Worm (Caenorhabditis elegans) whole organism, L1 larva: ENCODE data around the gene nhr-180.
A peak's percentile ranks its signal among the peaks of the same experiment; 100 is the strongest.

ENCODE experiments used
- blmp-1 ChIP-seq: fragments of 150-350 bp; optimal IDR thresholded peaks from 2 replicates; lab custom pipeline; 2014; ENCODE audit warnings: missing biosample characterization, missing genetic modification characterization
- ceh-90 ChIP-seq: sonication (generic microtip); optimal IDR thresholded peaks from 2 replicates; lab custom pipeline; 2016; ENCODE audit warnings: missing genetic modification characterization, missing compliant biosample characterization
- dpl-1 ChIP-seq, 3 experiments: fragments of 150-350 bp in 2 of 3; sonication (generic microtip) in 1 of 3; optimal IDR thresholded peaks; 2 replicates each; lab custom pipeline; 2014 to 2017; ENCODE audit warnings: missing biosample characterization in 3 of 3, missing genetic modification characterization in 3 of 3, missing genetic modification reagents in 3 of 3
- dsc-1 ChIP-seq: sonication (generic microtip); optimal IDR thresholded peaks from 2 replicates; lab custom pipeline; 2016; ENCODE audit warnings: mild to moderate bottlenecking, missing genetic modification characterization, missing compliant biosample characterization
- efl-1 ChIP-seq, 4 experiments: fragments of 150-350 bp; optimal IDR thresholded peaks in 3 of 4; peaks in 1 of 4; 1 replicate in 1 of 4; 2 replicates in 3 of 4; lab custom pipeline; 2014; ENCODE audit warnings: missing biosample characterization in 2 of 4, missing genetic modification characterization in 2 of 4, missing genetic modification reagents in 2 of 4
- elt-2 ChIP-seq: sonication (generic microtip); optimal IDR thresholded peaks from 2 replicates; lab custom pipeline; 2016; ENCODE audit warnings: missing genetic modification characterization, mild to moderate bottlenecking, inconsistent platforms, missing compliant biosample characterization, missing genetic modification reagents
- elt-3 ChIP-seq, 6 experiments: fragments of 150-350 bp in 1 of 6; sonication (generic microtip); optimal IDR thresholded peaks; 2 replicates each; lab custom pipeline; 2017 to 2018; ENCODE audit warnings: missing biosample characterization in 6 of 6, missing genetic modification characterization in 6 of 6, inconsistent platforms in 1 of 6
- ets-5 ChIP-seq: fragments of 200-800 bp; sonication (Bioruptor generic); IDR thresholded peaks from 2 replicates; pipeline ENCODE4 v1.3.6; 2022; ENCODE audit warnings: missing genetic modification characterization, missing compliant biosample characterization
- fkh-10 ChIP-seq: sonication (generic microtip); optimal IDR thresholded peaks from 2 replicates; lab custom pipeline; 2017; ENCODE audit warnings: missing biosample characterization, missing genetic modification reagents, missing genetic modification characterization
- fkh-4 ChIP-seq: sonication (generic microtip); optimal IDR thresholded peaks from 2 replicates; lab custom pipeline; 2016; ENCODE audit warnings: missing compliant biosample characterization, missing genetic modification characterization, borderline replicate concordance
- fkh-8 ChIP-seq: sonication (generic microtip); optimal IDR thresholded peaks from 2 replicates; lab custom pipeline; 2016; ENCODE audit warnings: mild to moderate bottlenecking, missing genetic modification characterization, missing compliant biosample characterization
- hlh-4 ChIP-seq: sonication (generic microtip); optimal IDR thresholded peaks from 2 replicates; lab custom pipeline; 2016; ENCODE audit warnings: mild to moderate bottlenecking, missing genetic modification characterization, missing compliant biosample characterization
- hpl-2 ChIP-seq: fragments of 150-350 bp; optimal IDR thresholded peaks from 2 replicates; lab custom pipeline; 2014; ENCODE audit warnings: missing biosample characterization, missing genetic modification reagents, missing genetic modification characterization
- isw-1 ChIP-seq: fragments of 200-800 bp; sonication (Bioruptor generic); IDR thresholded peaks from 2 replicates; pipeline ENCODE4 v1.3.6; 2022; ENCODE audit warnings: missing genetic modification characterization, missing compliant biosample characterization
- jun-1 ChIP-seq: fragments of 150-350 bp; optimal IDR thresholded peaks from 2 replicates; lab custom pipeline; 2014; ENCODE audit warnings: missing biosample characterization, missing genetic modification reagents, missing genetic modification characterization
- lin-13 ChIP-seq: fragments of 150-350 bp; optimal IDR thresholded peaks from 2 replicates; lab custom pipeline; 2014; ENCODE audit warnings: missing biosample characterization, missing genetic modification reagents, missing genetic modification characterization
- lin-35 ChIP-seq, 2 experiments: fragments of 150-350 bp; optimal IDR thresholded peaks; 2 replicates each; lab custom pipeline; 2014; ENCODE audit warnings: missing biosample characterization in 2 of 2, missing genetic modification characterization in 2 of 2, missing genetic modification reagents in 2 of 2
- lsy-2 ChIP-seq, 2 experiments: fragments of 150-350 bp; optimal IDR thresholded peaks; 2 replicates each; lab custom pipeline; 2014; ENCODE audit warnings: missing biosample characterization in 2 of 2, missing genetic modification characterization in 2 of 2
- mab-9 ChIP-seq: fragments of 200-800 bp; sonication (Bioruptor generic); IDR thresholded peaks from 2 replicates; pipeline ENCODE4 v1.3.6; 2022; ENCODE audit warnings: missing genetic modification reagents, missing genetic modification characterization, missing compliant biosample characterization
- mdl-1 ChIP-seq, 2 experiments: fragments of 150-350 bp; optimal IDR thresholded peaks; 2 replicates each; lab custom pipeline; 2014 to 2017; ENCODE audit warnings: missing biosample characterization in 2 of 2, missing genetic modification characterization in 2 of 2, inconsistent platforms in 1 of 2
- mef-2 ChIP-seq: fragments of 150-350 bp; optimal IDR thresholded peaks from 2 replicates; lab custom pipeline; 2014; ENCODE audit warnings: missing biosample characterization, missing genetic modification characterization
- mep-1 ChIP-seq: fragments of 150-350 bp; optimal IDR thresholded peaks from 2 replicates; lab custom pipeline; 2014; ENCODE audit warnings: missing biosample characterization, missing genetic modification characterization
- nhr-12 ChIP-seq: sonication (generic microtip); optimal IDR thresholded peaks from 2 replicates; lab custom pipeline; 2017; ENCODE audit warnings: missing biosample characterization, missing genetic modification characterization
- nhr-19 ChIP-seq: fragments of 200-800 bp; sonication (Bioruptor generic); conservative IDR thresholded peaks from 2 replicates; pipeline ENCODE4 v1.3.6; 2022; ENCODE audit warnings: missing genetic modification characterization, missing compliant biosample characterization
- nhr-20 ChIP-seq: sonication (generic microtip); optimal IDR thresholded peaks from 2 replicates; lab custom pipeline; 2016; ENCODE audit warnings: mild to moderate bottlenecking, missing genetic modification characterization, missing compliant biosample characterization
- nhr-76 ChIP-seq: sonication (generic microtip); optimal IDR thresholded peaks from 2 replicates; lab custom pipeline; 2017; ENCODE audit warnings: missing biosample characterization, missing genetic modification characterization
- nhr-77 ChIP-seq: fragments of 150-350 bp; optimal IDR thresholded peaks from 2 replicates; lab custom pipeline; 2014; ENCODE audit warnings: missing biosample characterization, missing genetic modification characterization
- nhr-85 ChIP-seq: sonication (generic microtip); peaks from one replicate; lab custom pipeline; 2016; ENCODE audit warnings: missing genetic modification characterization, inconsistent platforms, missing compliant biosample characterization
- pag-3 ChIP-seq: sonication (generic microtip); optimal IDR thresholded peaks from 2 replicates; lab custom pipeline; 2017; ENCODE audit warnings: missing genetic modification characterization, mild to moderate bottlenecking, missing compliant biosample characterization, antibody characterized with exemption, borderline replicate concordance; ENCODE audit not compliant: insufficient read depth
- pqm-1 ChIP-seq: sonication (generic microtip); optimal IDR thresholded peaks from 3 replicates; lab custom pipeline; 2017; ENCODE audit warnings: missing biosample characterization, missing genetic modification characterization
- rnt-1 ChIP-seq: sonication (generic microtip); optimal IDR thresholded peaks from 2 replicates; lab custom pipeline; 2016; ENCODE audit warnings: mild to moderate bottlenecking, missing genetic modification characterization, moderate library complexity, missing compliant biosample characterization
- skn-1 ChIP-seq: fragments of 150-350 bp; optimal IDR thresholded peaks from 2 replicates; lab custom pipeline; 2014; ENCODE audit warnings: missing biosample characterization, missing genetic modification characterization
- snu-23 ChIP-seq: sonication (generic microtip); optimal IDR thresholded peaks from 2 replicates; lab custom pipeline; 2016; ENCODE audit warnings: missing genetic modification characterization, missing compliant biosample characterization
- sptf-1 ChIP-seq: fragments of 150-350 bp; optimal IDR thresholded peaks from 2 replicates; lab custom pipeline; 2014; ENCODE audit warnings: missing biosample characterization, missing genetic modification characterization
- swsn-7 ChIP-seq: sonication (generic microtip); optimal IDR thresholded peaks from 2 replicates; lab custom pipeline; 2016; ENCODE audit warnings: missing genetic modification characterization, missing compliant biosample characterization
- unc-130 ChIP-seq: fragments of 150-350 bp; optimal IDR thresholded peaks from 2 replicates; lab custom pipeline; 2017; ENCODE audit warnings: missing biosample characterization, missing genetic modification characterization, inconsistent platforms
- unc-98 ChIP-seq: fragments of 200-800 bp; sonication (Bioruptor generic); IDR thresholded peaks from 2 replicates; pipeline ENCODE4 v1.3.6; 2022; ENCODE audit warnings: missing genetic modification characterization, missing compliant biosample characterization
- vab-15 ChIP-seq: sonication (generic microtip); optimal IDR thresholded peaks from 2 replicates; lab custom pipeline; 2017; ENCODE audit warnings: missing genotype, mild to moderate bottlenecking, missing genetic modification characterization, missing compliant biosample characterization
- xbp-1 ChIP-seq: sonication (generic microtip); optimal IDR thresholded peaks from 2 replicates; lab custom pipeline; 2016; ENCODE audit warnings: missing genetic modification characterization, missing compliant biosample characterization
- zip-4 ChIP-seq: fragments of 200-800 bp; sonication (Bioruptor generic); optimal IDR thresholded peaks from 2 replicates; lab custom pipeline; 2018; ENCODE audit warnings: mild to moderate bottlenecking, missing genetic modification characterization, moderate library complexity, missing compliant biosample characterization
- ztf-11 ChIP-seq, 2 experiments: sonication (generic microtip); optimal IDR thresholded peaks; 2 replicates each; lab custom pipeline; 2016 to 2017; ENCODE audit warnings: missing genetic modification characterization in 2 of 2, missing biosample characterization in 1 of 2, missing compliant biosample characterization in 1 of 2
- ztf-4 ChIP-seq: fragments of 150-350 bp; optimal IDR thresholded peaks from 2 replicates; lab custom pipeline; 2014; ENCODE audit warnings: missing biosample characterization, missing genetic modification characterization

Gene nhr-180

DNA sequence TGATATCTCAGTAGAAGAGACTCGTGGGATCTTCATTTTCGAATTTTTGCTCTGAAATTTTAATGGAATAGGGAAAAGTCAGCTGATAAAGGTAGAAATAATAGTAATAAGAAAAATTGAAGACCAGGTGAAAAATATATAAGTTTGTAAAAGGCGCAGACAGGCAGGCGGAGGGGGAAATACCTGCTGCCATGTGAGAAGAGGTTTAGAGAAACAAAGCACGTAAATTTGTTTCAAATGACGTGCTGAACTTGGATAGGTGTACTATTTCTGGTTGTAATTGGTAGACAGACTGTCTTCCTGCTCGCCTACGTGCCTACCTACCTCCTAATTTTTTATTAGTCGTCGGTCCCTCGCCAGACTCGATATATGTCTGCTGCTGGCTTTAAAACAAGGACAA is at the start of gene nhr-180:
nhr-180 (minus strand) TSS at position 52 of the 400 bp plus-strand sequence.
- TF ChIP-seq fkh-8 (tag; lab: Kevin White, UChicago), result no peak
- no peak for TF ChIP-seq nhr-12 (tag; lab: Kevin White, UChicago)
- TF ChIP-seq rnt-1, result no peak
- peak; percentile 14 for TF ChIP-seq nhr-20 (tag; lab: Kevin White, UChicago)
- TF ChIP-seq lin-13 (GFP tag; lab: Kevin White, UChicago), result no peak
- no peak for TF ChIP-seq mep-1 (tag; lab: Kevin White, UChicago)
- no peak for TF ChIP-seq ztf-4
- no peak for TF ChIP-seq unc-130 (tag; lab: Kevin White, UChicago)
- no peak for TF ChIP-seq vab-15 (tag; lab: Kevin White, UChicago)
- no peak for TF ChIP-seq nhr-85 (tag; lab: Kevin White, UChicago)
- no peak for TF ChIP-seq mef-2 (tag; lab: Kevin White, UChicago)
- peak in 1 of 2 experiments; percentile 61 for TF ChIP-seq mdl-1 (tag; optimal IDR thresholded peaks at IDR 0.05; lab: Kevin White, UChicago)
- TF ChIP-seq fkh-4 (tag; lab: Kevin White, UChicago), result no peak
- TF ChIP-seq blmp-1 (tag; lab: Kevin White, UChicago), result peak; percentile 29
- no peak for TF ChIP-seq lsy-2 (tag; optimal IDR thresholded peaks at IDR 0.05; lab: Kevin White, UChicago)
- TF ChIP-seq elt-2, result peak; percentile 8
- no peak for TF ChIP-seq pqm-1 (tag; lab: Kevin White, UChicago)
- peak in 1 of 6 experiments; percentile 8 for TF ChIP-seq elt-3 (tag; optimal IDR thresholded peaks at IDR 0.05; lab: Kevin White, UChicago)
- TF ChIP-seq xbp-1 (tag; lab: Kevin White, UChicago), result peak; percentile 17
- peak; percentile 27 for TF ChIP-seq snu-23 (GFP tag; lab: Kevin White, UChicago)
- 0 out of 2 replicates have a peak, but pooled peaks have one; percentile 7 for TF ChIP-seq nhr-19
- no peak for TF ChIP-seq dsc-1
- no peak for TF ChIP-seq mab-9 (GFP tag; lab: Robert Waterston, UW)
- no peak for TF ChIP-seq dpl-1 (GFP tag; optimal IDR thresholded peaks at IDR 0.05; lab: Kevin White, UChicago)
- no peak for TF ChIP-seq jun-1
- TF ChIP-seq skn-1 (tag; lab: Kevin White, UChicago), result peak; percentile 0
- TF ChIP-seq lin-35 (GFP tag; optimal IDR thresholded peaks at IDR 0.05; lab: Kevin White, UChicago), result peak in 1 of 2 experiments; percentile 52
- TF ChIP-seq isw-1 (GFP tag; lab: Robert Waterston, UW), result no peak
- TF ChIP-seq, all 84 proteins: peak for 10

ce11 chrV:712882-713281 is 45.6 kb upstream of the nhr-180 start, which contains the start of gene cyp-33C11:
Gene cyp-33C11, minus strand, starts transcription at chrV:712982.
- TF ChIP-seq hpl-2 (no peak), sptf-1 (tag; lab: Kevin White, UChicago) (no peak), nhr-77 (tag; lab: Kevin White, UChicago) (no peak), hlh-4 (tag; lab: Kevin White, UChicago) (no peak), mab-9 (GFP tag; lab: Robert Waterston, UW) (no peak), ets-5 (GFP tag; lab: Robert Waterston, UW) (no peak), ceh-90 (tag; lab: Kevin White, UChicago) (no peak), swsn-7 (tag; lab: Kevin White, UChicago) (no peak), nhr-76 (no peak), zip-4 (no peak), fkh-10 (no peak), unc-98 (GFP tag; lab: Robert Waterston, UW) (no peak), efl-1 (optimal IDR thresholded peaks at IDR 0.05; lab: Kevin White, UChicago) (no peak), efl-1 (GFP tag; optimal IDR thresholded peaks at IDR 0.05 in 1 of 2; lab: Kevin White, UChicago) (no peak), nhr-19 (no peak), ztf-11 (tag; optimal IDR thresholded peaks at IDR 0.05; lab: Kevin White, UChicago) (no peak), pag-3 (no peak)
- TF ChIP-seq, all 84 proteins: peak for 0
